Worm (Caenorhabditis elegans) whole organism, midembryonic: ENCODE results near the gene sedl-1.

ENCODE experiments used
- cog-1 ChIP-seq: sonication (generic microtip); optimal IDR thresholded peaks from 2 replicates; lab custom pipeline; 2016; ENCODE audit warnings: missing genetic modification characterization, missing compliant biosample characterization
- flt-1 ChIP-seq: fragments of 200-800 bp; sonication (Bioruptor generic); IDR thresholded peaks from 2 replicates; pipeline ENCODE4 v1.3.6; 2022; ENCODE audit warnings: missing genetic modification characterization, missing compliant biosample characterization

Gene sedl-1

DNA sequence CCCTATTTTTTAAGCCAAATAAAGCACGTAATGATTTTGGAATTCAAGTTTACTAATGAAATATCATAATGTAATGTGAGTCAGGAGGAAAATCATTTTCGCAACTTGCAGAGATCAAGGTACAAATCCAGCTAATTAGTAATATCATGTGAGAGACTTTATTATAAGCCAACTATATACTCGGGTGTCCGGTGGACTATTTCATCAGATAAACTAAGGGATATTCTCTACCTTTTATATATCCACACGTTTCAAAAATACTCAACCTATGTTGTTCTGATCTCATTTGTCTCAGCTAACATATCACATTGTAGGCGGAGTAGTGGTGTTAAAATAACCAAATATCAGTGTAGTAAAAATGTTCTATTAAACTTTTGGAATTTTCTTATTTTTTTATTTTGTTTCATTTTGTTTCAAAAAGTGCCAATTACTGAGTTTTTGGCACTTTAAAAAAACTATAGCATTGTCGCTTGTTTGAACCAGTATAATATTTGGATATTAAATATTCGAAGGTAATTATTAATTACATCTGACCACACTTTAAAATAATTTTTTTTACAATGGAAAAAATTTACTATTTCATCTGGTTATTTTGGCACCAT is 50.6 kb downstream of the sedl-1 start:
- no peak for TF ChIP-seq flt-1 (GFP tag; lab: Robert Waterston, UW)
- TF ChIP-seq cog-1 (tag; lab: Kevin White, UChicago): peak; percentile 40
